Worm (Caenorhabditis elegans) whole organism, L4/young adult: ENCODE measurements around the gene pigs-1.

Experiments used
- W03F9.2 ChIP-seq: fragments of 150-350 bp; optimal IDR thresholded peaks from 2 replicates; lab custom pipeline; 2014; ENCODE audit warnings: missing biosample characterization, missing genetic modification characterization
- dao-5 ChIP-seq: sonication (generic microtip); optimal IDR thresholded peaks from 2 replicates; lab custom pipeline; 2016; ENCODE audit warnings: missing genotype, missing genetic modification characterization, moderate library complexity, missing compliant biosample characterization
- him-1 ChIP-seq: sonication (generic microtip); optimal IDR thresholded peaks from 2 replicates; lab custom pipeline; 2016; ENCODE audit warnings: missing genotype, missing genetic modification reagents, missing genetic modification characterization, missing compliant biosample characterization

pigs-1 gene

DNA sequence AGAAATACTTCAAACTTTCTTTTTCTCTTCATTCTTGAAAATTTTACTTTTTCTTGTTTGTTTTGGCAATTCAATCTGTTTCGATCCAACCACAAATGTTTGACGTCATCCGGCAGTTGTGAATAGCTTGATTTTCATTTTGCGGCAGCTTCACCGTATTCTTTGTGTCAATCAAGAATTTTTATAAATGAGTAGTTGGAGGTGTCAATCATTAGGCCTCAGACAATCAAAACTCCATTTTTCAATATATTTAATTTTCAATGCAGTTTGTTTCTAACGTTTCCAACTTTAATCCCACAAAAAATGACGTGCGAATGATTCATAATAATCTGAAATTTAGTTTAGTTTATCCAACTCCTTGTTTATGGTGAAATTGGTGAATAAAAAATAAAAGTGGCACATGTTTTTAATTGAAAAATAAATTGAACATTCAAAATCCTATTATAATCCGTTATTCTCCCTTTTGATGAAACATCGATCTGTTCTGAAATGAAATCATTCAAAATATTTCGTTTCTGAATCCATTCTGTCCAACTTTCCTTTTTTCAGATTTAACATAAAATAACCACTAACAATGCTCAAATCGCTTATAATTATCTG is 8.8 kb upstream of the pigs-1 start, which contains the start of gene ttr-53:
Gene ttr-53, plus strand, starts transcription at position 550 of the 600 bp plus-strand sequence.
- TF ChIP-seq W03F9.2 (tag; lab: Kevin White, UChicago) = no peak

DNA sequence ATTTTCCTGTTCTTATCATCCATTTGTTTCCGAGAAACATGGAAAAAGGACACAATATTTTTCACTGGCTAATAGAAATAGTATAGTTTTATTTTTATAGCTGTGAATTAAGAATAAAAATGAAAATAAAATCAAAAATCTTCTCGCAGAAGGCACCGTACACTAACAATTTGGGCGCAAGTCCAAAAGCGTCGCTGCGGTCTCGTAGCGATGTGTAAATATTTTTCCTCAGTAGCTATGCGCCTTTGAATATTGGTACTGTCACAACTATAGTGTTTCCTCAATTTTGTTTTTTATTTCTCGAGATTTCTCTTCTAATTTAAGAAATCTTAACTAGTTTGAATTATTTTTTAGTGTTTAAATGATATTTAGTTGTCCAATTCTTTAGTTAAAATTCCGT is 8.2 kb upstream of the pigs-1 start:
- TF ChIP-seq him-1 (tag; lab: Kevin White, UChicago) = no peak
- no peak for TF ChIP-seq W03F9.2 (tag; lab: Kevin White, UChicago)
- TF ChIP-seq dao-5 (tag; lab: Kevin White, UChicago) = no peak

- TF ChIP-seq dao-5 (tag; lab: Kevin White, UChicago) = no peak
- no peak for TF ChIP-seq W03F9.2 (tag; lab: Kevin White, UChicago)
- no peak for TF ChIP-seq him-1 (tag; lab: Kevin White, UChicago)
Measured at ce11 chrIV:10155475-10155874, 6.6 kb upstream of the pigs-1 start, which contains the start of gene ttr-54. Gene ttr-54, plus strand, starts transcription at chrIV:10155775.

ce11 chrIV:10153479-10153878 is 4.6 kb upstream of the pigs-1 start:
- TF ChIP-seq W03F9.2 (tag; lab: Kevin White, UChicago) (no peak), him-1 (tag; lab: Kevin White, UChicago) (no peak)

- TF ChIP-seq W03F9.2 (tag; lab: Kevin White, UChicago) = peak; percentile 63
- TF ChIP-seq dao-5 (tag; lab: Kevin White, UChicago) = no peak
- peak; percentile 7 for TF ChIP-seq him-1 (tag; lab: Kevin White, UChicago)
Measured at ce11 chrIV:10151439-10151997, 2.7 kb upstream of the pigs-1 start, which contains the start of gene copg-1. Gene copg-1, plus strand, starts transcription at chrIV:10151947.

ce11 chrIV:10150552-10151004 is 1.7 kb upstream of the pigs-1 start, which contains the start of gene tsp-12:
Gene tsp-12, minus strand, starts transcription at chrIV:10150602.
- TF ChIP-seq W03F9.2 (tag; lab: Kevin White, UChicago) (no peak), dao-5 (tag; lab: Kevin White, UChicago) (no peak), him-1 (tag; lab: Kevin White, UChicago) (no peak)

ce11 chrIV:10146885-10147284 is 2.0 kb downstream of the pigs-1 start, which contains the start of gene T14G10.8:
Gene T14G10.8, minus strand, starts transcription at chrIV:10146985.
- TF ChIP-seq him-1 (tag; lab: Kevin White, UChicago) (no peak), dao-5 (tag; lab: Kevin White, UChicago) (no peak), W03F9.2 (tag; lab: Kevin White, UChicago) (no peak)

ce11 chrIV:10144909-10145308 is 3.9 kb downstream of the pigs-1 start:
- no peak for TF ChIP-seq him-1 (tag; lab: Kevin White, UChicago)
- no peak for TF ChIP-seq dao-5 (tag; lab: Kevin White, UChicago)
- no peak for TF ChIP-seq W03F9.2 (tag; lab: Kevin White, UChicago)

- TF ChIP-seq W03F9.2 (tag; lab: Kevin White, UChicago) (no peak), dao-5 (tag; lab: Kevin White, UChicago) (no peak), him-1 (tag; lab: Kevin White, UChicago) (no peak)
Measured at ce11 chrIV:10144487-10144886, 4.4 kb downstream of the pigs-1 start.

DNA sequence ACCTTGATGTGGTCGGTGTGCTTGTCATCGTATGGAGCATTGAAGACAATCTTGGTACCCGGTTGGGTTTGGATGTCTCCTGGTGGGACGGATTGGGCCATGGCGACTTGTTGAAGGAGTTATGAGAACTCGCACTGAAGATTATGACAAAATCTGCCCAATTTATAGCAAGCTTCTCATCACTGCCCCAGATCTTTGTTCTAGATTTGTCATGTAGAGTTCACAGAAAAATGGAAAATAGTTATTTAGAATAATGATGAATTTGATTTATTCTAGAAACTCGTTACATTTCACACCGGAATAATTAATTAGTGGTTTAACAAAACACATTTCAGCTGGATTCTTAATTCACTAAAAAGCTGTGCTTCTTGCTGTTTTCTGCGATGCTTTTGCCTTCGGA is 5.2 kb downstream of the pigs-1 start, which contains the start of gene msp-38:
Gene msp-38, minus strand, starts transcription at position 101 of the 400 bp plus-strand sequence.
- TF ChIP-seq W03F9.2 (tag; lab: Kevin White, UChicago) (no peak), dao-5 (tag; lab: Kevin White, UChicago) (no peak), him-1 (tag; lab: Kevin White, UChicago) (no peak)

- TF ChIP-seq W03F9.2 (tag; lab: Kevin White, UChicago) (no peak), him-1 (tag; lab: Kevin White, UChicago) (no peak), dao-5 (tag; lab: Kevin White, UChicago) (no peak)
Measured at ce11 chrIV:10141930-10142505, 6.8 kb downstream of the pigs-1 start, which contains the start of the genes gst-2, gst-4 and dhs-12. Gene gst-2, minus strand, starts transcription at chrIV:10142061. Gene gst-4, plus strand, starts transcription at chrIV:10142225. Gene dhs-12, plus strand, starts transcription at chrIV:10142455.

DNA sequence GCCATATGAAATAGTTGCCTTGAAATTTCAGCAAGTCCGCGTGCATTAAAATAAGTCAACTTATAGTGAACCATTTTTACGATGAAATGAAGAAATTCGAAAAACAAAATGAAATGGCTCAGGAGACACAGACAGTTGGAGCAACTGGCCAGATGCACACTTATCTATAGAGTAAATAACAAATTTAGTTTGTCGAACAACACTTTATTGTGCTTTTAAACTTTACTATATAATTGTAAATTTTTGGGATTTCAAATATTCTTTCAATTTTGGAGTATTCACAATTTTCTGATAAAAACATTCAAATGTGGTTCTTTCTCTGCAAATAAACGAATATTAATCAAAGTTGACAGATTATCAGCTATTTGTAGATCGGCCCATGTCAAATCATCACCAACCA is 8.7 kb downstream of the pigs-1 start, which contains the start of gene gst-3:
Gene gst-3, minus strand, starts transcription at position 101 of the 400 bp plus-strand sequence.
- TF ChIP-seq him-1 (tag; lab: Kevin White, UChicago) (no peak), dao-5 (tag; lab: Kevin White, UChicago) (no peak), W03F9.2 (tag; lab: Kevin White, UChicago) (no peak)

ce11 chrIV:10137804-10138203 is 11.0 kb downstream of the pigs-1 start, which contains the start of gene K08F4.12:
Gene K08F4.12, plus strand, starts transcription at chrIV:10138104.
- no peak for TF ChIP-seq W03F9.2 (tag; lab: Kevin White, UChicago)
- no peak for TF ChIP-seq him-1 (tag; lab: Kevin White, UChicago)
- no peak for TF ChIP-seq dao-5 (tag; lab: Kevin White, UChicago)
